Worm (Caenorhabditis elegans) whole organism, L2 larva: Measurements from ENCODE around the gene srh-74.

Experiments used
- C34F6.9 ChIP-seq: fragments of 150-350 bp; optimal IDR thresholded peaks from 2 replicates; lab custom pipeline; 2014; ENCODE audit warnings: missing biosample characterization, missing genetic modification characterization
- R02D3.7 ChIP-seq: fragments of 150-350 bp; optimal IDR thresholded peaks from 2 replicates; lab custom pipeline; 2014; ENCODE audit warnings: missing biosample characterization, missing genetic modification characterization
- Y55F3AM.14 ChIP-seq: fragments of 200-800 bp; sonication (Bioruptor generic); optimal IDR thresholded peaks from 2 replicates; lab custom pipeline; 2018; ENCODE audit warnings: mild to moderate bottlenecking, missing genetic modification characterization, missing compliant biosample characterization
- ZK546.5 ChIP-seq: sonication (generic microtip); optimal IDR thresholded peaks from 2 replicates; lab custom pipeline; 2017; ENCODE audit warnings: missing biosample characterization, missing genetic modification characterization
- ama-1 ChIP-seq: fragments of 150-350 bp; optimal IDR thresholded peaks from 2 replicates; lab custom pipeline; 2018; ENCODE audit warnings: inconsistent platforms
- blmp-1 ChIP-seq: sonication (generic microtip); optimal IDR thresholded peaks from 2 replicates; lab custom pipeline; 2017; ENCODE audit warnings: missing genetic modification characterization, mild to moderate bottlenecking, missing compliant biosample characterization, antibody characterized with exemption, moderate library complexity; ENCODE audit not compliant: insufficient read depth
- egl-27 ChIP-seq: sonication (generic microtip); optimal IDR thresholded peaks from 3 replicates; lab custom pipeline; 2017; ENCODE audit warnings: missing biosample characterization, missing genetic modification reagents, missing genetic modification characterization
- elt-1 ChIP-seq: fragments of 150-350 bp; optimal IDR thresholded peaks from 2 replicates; lab custom pipeline; 2014; ENCODE audit warnings: missing biosample characterization, missing genetic modification characterization
- elt-3 ChIP-seq: sonication (generic microtip); optimal IDR thresholded peaks from 2 replicates; lab custom pipeline; 2017; ENCODE audit warnings: missing biosample characterization, missing genetic modification characterization
- fos-1 ChIP-seq: fragments of 150-350 bp; optimal IDR thresholded peaks from 2 replicates; lab custom pipeline; 2014; ENCODE audit warnings: missing biosample characterization, missing genetic modification characterization
- lin-11 ChIP-seq: fragments of 150-350 bp; sonication (generic microtip); optimal IDR thresholded peaks from 2 replicates; lab custom pipeline; 2014; ENCODE audit warnings: missing biosample characterization, missing genetic modification characterization, inconsistent platforms, mixed read lengths
- lin-13 ChIP-seq: fragments of 150-350 bp; optimal IDR thresholded peaks from 2 replicates; lab custom pipeline; 2014; ENCODE audit warnings: missing biosample characterization, missing genetic modification reagents, missing genetic modification characterization
- lin-39 ChIP-seq: fragments of 150-350 bp; optimal IDR thresholded peaks from 2 replicates; lab custom pipeline; 2014; ENCODE audit warnings: missing biosample characterization, missing genetic modification reagents, missing genetic modification characterization
- lsy-2 ChIP-seq, 2 experiments: fragments of 150-350 bp in 1 of 2; sonication (generic microtip) in 1 of 2; optimal IDR thresholded peaks; 2 replicates each; lab custom pipeline; 2014 to 2017; ENCODE audit warnings: missing biosample characterization in 2 of 2, missing genetic modification characterization in 2 of 2
- mbf-1 ChIP-seq: sonication (generic microtip); optimal IDR thresholded peaks from 2 replicates; lab custom pipeline; 2017; ENCODE audit warnings: missing biosample characterization, missing genetic modification characterization
- mdl-1 ChIP-seq, 2 experiments: fragments of 150-350 bp in 1 of 2; sonication (generic microtip) in 1 of 2; optimal IDR thresholded peaks; 2 replicates each; lab custom pipeline; 2017; ENCODE audit warnings: missing biosample characterization in 2 of 2, missing genetic modification characterization in 2 of 2
- nhr-11 ChIP-seq: fragments of 150-350 bp; optimal IDR thresholded peaks from 2 replicates; lab custom pipeline; 2014; ENCODE audit warnings: missing biosample characterization, missing genetic modification characterization
- nhr-12 ChIP-seq: fragments of 150-350 bp; optimal IDR thresholded peaks from 2 replicates; lab custom pipeline; 2014; ENCODE audit warnings: missing biosample characterization, missing genetic modification characterization
- nhr-129 ChIP-seq: fragments of 150-350 bp; optimal IDR thresholded peaks from 2 replicates; lab custom pipeline; 2014; ENCODE audit warnings: missing biosample characterization, missing genetic modification characterization
- nhr-21 ChIP-seq: fragments of 150-350 bp; optimal IDR thresholded peaks from 2 replicates; lab custom pipeline; 2014; ENCODE audit warnings: missing biosample characterization, missing genetic modification characterization
- nhr-25 ChIP-seq: fragments of 150-350 bp; sonication (generic microtip); optimal IDR thresholded peaks from 3 replicates; lab custom pipeline; 2014; ENCODE audit warnings: missing biosample characterization, missing genetic modification characterization
- nhr-6 ChIP-seq: fragments of 150-350 bp; optimal IDR thresholded peaks from 2 replicates; lab custom pipeline; 2014; ENCODE audit warnings: missing biosample characterization, missing genetic modification characterization
- sem-4 ChIP-seq: fragments of 150-350 bp; optimal IDR thresholded peaks from 2 replicates; lab custom pipeline; 2014; ENCODE audit warnings: missing biosample characterization, missing genetic modification reagents, missing genetic modification characterization
- sma-9 ChIP-seq, 2 experiments: fragments of 150-350 bp in 1 of 2; sonication (generic microtip) in 1 of 2; optimal IDR thresholded peaks; 2 replicates each; lab custom pipeline; 2014 to 2016; ENCODE audit warnings: missing genetic modification characterization in 2 of 2, mild to moderate bottlenecking in 1 of 2, missing biosample characterization in 1 of 2, missing compliant biosample characterization in 1 of 2, missing genetic modification reagents in 1 of 2, moderate library complexity in 1 of 2
- snpc-4 ChIP-seq: fragments of 150-350 bp; optimal IDR thresholded peaks from 2 replicates; lab custom pipeline; 2014; ENCODE audit warnings: missing biosample characterization, missing genetic modification characterization
- unc-39 ChIP-seq: fragments of 150-350 bp; optimal IDR thresholded peaks from 2 replicates; lab custom pipeline; 2014; ENCODE audit warnings: missing biosample characterization, missing genetic modification characterization
- unc-62 ChIP-seq: fragments of 150-350 bp; optimal IDR thresholded peaks from 2 replicates; lab custom pipeline; 2014; ENCODE audit warnings: missing biosample characterization, missing genetic modification reagents, missing genetic modification characterization
- zag-1 ChIP-seq: fragments of 150-350 bp; optimal IDR thresholded peaks from 2 replicates; lab custom pipeline; 2014; ENCODE audit warnings: missing biosample characterization, missing genetic modification characterization
- ztf-11 ChIP-seq: sonication (generic microtip); optimal IDR thresholded peaks from 2 replicates; lab custom pipeline; 2017; ENCODE audit warnings: missing biosample characterization, missing genetic modification characterization

srh-74 gene

DNA sequence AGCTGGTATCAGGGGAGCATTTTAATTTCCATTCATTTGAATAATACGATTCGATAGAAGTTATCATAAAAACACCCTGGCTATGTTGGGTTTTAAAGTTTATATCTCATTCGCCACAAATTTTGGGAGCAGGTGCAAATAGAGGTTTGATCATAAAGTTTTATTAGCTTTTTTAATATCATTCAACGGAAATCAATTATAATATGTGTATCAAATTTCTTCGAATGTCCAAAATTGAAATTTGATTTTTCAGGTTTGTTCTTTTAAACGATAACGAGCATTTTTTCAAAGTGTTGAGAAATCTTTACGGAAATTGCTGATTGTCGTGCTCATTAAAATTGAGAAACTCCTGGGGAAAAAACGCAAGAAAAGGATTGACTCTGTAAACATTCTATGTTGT, at the start of gene srh-74:
srh-74 (minus strand) TSS at position 101 of the 400 bp plus-strand sequence.
- TF ChIP-seq mdl-1 (tag; optimal IDR thresholded peaks at IDR 0.05; lab: Kevin White, UChicago): no peak
- no peak for TF ChIP-seq zag-1 (tag; lab: Kevin White, UChicago)
- no peak for TF ChIP-seq Y55F3AM.14 (GFP tag; lab: Kevin White, UChicago)
- TF ChIP-seq nhr-21: no peak
- no peak for TF ChIP-seq mbf-1 (tag; lab: Kevin White, UChicago)
- no peak for TF ChIP-seq lin-11 (tag; lab: Kevin White, UChicago)
- no peak for TF ChIP-seq nhr-11 (tag; lab: Kevin White, UChicago)
- TF ChIP-seq R02D3.7: no peak
- TF ChIP-seq nhr-12 (tag; lab: Kevin White, UChicago): no peak
- TF ChIP-seq unc-62 (GFP tag; lab: Kevin White, UChicago): no peak
- no peak for TF ChIP-seq ama-1
- no peak for TF ChIP-seq elt-3
- no peak for TF ChIP-seq unc-39
- TF ChIP-seq, all 48 proteins: peak for 0

DNA sequence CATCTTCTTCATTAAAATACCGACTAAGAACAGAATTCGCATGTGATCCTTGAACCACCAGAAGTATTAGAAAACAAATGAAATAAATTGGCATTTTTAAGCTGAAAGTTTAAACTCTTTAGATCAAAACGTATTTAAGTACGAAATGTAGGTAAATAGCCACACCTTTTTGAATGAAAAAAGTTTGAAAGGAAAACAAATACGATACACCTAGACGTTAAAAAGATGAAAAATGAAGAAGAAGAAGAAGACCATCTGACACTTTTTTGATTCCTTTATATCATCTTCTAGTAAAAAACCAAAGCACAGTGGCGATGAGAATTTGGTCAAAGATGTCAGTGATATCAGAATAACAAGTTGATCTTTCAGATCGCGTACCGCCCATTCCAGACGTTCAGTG, 47.3 kb upstream of the srh-74 start, which contains the start of gene Y42A5A.3:
Y42A5A.3 (minus strand) TSS at position 101 of the 400 bp plus-strand sequence.
- TF ChIP-seq ZK546.5 (tag; lab: Kevin White, UChicago): no peak
- TF ChIP-seq lin-11 (tag; lab: Kevin White, UChicago): no peak
- TF ChIP-seq blmp-1 (tag; lab: Kevin White, UChicago): no peak
- TF ChIP-seq lin-39: no peak
- no peak for TF ChIP-seq mbf-1 (tag; lab: Kevin White, UChicago)
- no peak for TF ChIP-seq fos-1 (tag; lab: Kevin White, UChicago)
- no peak for TF ChIP-seq snpc-4 (tag; lab: Kevin White, UChicago)
- TF ChIP-seq egl-27 (tag; lab: Kevin White, UChicago): no peak
- no peak for TF ChIP-seq C34F6.9 (tag; lab: Kevin White, UChicago)
- TF ChIP-seq nhr-129: no peak
- TF ChIP-seq ztf-11 (tag; lab: Kevin White, UChicago): no peak
- TF ChIP-seq lin-13: no peak
- no peak for TF ChIP-seq elt-1 (tag; lab: Kevin White, UChicago)
- TF ChIP-seq sma-9 (GFP tag; optimal IDR thresholded peaks at IDR 0.05; lab: Kevin White, UChicago): no peak
- TF ChIP-seq sma-9 (tag; optimal IDR thresholded peaks at IDR 0.05; lab: Kevin White, UChicago): no peak
- TF ChIP-seq sem-4 (tag; lab: Kevin White, UChicago): no peak
- TF ChIP-seq nhr-6 (tag; lab: Kevin White, UChicago): no peak

DNA sequence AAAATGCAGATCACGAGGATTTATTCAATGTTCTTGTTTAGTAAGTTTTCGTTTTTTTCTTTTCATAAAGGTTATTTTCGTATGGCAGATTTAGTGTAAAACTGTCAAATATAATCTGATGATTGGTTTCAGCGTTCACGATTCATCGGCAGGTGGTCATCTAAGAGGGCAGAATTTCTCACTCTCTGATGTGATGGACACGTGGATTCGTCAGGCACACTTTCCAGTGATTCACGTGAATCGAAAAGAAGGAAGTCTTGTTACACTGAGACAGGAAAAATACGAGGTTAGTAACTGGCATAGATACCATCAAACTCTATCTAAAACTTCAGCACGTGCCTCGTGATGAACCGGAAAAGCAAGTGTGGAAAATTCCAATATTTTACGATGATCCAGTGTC, 46.1 kb upstream of the srh-74 start:
- TF ChIP-seq blmp-1 (tag; lab: Kevin White, UChicago) (peak; percentile 70), fos-1 (tag; lab: Kevin White, UChicago) (no peak), nhr-25 (tag; lab: Kevin White, UChicago) (peak; percentile 84), nhr-129 (peak; percentile 2), nhr-6 (tag; lab: Kevin White, UChicago) (no peak), sma-9 (GFP tag; optimal IDR thresholded peaks at IDR 0.05; lab: Kevin White, UChicago) (peak; percentile 28), sma-9 (tag; optimal IDR thresholded peaks at IDR 0.05; lab: Kevin White, UChicago) (no peak), ztf-11 (tag; lab: Kevin White, UChicago) (no peak)
- TF ChIP-seq, all 48 proteins: peak for 4

DNA sequence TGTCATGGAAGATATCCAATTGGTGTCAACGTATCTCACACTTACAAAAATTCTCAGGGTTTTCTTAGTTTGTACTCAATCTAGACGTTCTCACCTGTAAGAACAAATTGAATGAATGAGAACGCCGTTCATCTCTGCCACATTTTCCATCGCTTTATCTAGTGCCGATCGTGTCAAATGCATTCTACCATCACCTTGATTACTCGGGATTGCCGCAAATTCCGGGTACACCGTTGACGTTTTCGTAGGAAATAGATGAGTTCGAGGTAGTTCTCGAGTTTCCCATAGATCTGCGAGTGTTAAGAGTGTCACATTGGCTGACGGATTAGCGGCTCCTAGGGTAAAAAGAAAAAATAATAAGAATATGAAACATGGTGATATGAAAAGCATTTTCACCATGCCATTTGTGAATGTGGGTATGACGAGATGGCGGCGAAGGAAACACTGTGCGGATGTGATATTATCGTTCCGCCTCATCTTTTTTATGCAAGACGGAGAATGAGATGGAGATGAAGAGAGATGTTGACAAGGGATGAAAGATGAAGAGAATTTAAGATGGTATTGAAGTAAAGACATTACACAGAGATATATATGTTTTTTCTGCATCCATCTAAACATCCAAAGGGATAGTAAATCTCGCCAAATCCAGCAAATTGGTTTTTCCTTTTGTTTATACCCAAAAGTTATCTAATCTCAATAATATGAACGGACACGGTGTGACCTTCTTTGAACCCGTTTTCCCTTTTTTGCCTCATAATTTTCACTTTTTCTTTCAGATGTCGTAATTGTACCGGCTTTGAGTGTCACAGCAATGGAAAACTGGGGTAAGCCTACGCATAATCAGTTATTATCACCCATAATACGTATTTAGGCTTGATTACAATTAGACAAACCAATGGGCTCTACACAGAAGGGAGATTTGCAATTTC, 44.8 kb upstream of the srh-74 start, which contains the start of gene lact-8:
lact-8 (minus strand) TSS at position 445 of the 929 bp plus-strand sequence.
- TF ChIP-seq ama-1 (no peak), blmp-1 (tag; lab: Kevin White, UChicago) (peak; percentile 55)

DNA sequence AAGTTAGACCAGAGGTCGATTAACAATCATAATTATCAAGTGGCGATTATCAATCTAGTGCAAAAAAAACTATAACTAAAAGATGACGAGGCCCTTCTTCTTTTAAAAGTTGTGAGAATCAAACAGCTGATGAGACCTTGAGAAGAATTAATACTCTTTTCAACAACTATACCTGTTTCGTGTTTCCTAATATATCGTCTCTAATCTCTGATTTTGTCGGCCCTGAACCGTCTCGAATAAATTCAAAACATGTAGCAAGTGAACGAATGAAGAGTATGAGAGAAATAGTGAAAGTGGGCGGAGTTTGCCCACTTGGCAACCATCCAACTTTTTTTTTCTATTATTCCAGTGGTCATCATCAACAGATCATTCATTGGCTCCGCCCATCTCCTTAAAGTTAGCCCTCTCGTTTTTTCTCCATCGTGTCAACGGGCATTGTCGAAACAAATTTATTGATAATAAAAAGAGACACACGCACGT, 39.0 kb upstream of the srh-74 start, which contains the start of gene Y42A5A.1:
Y42A5A.1 (plus strand) TSS at position 430 of the 480 bp plus-strand sequence.
- TF ChIP-seq nhr-25 (tag; lab: Kevin White, UChicago) (peak; percentile 49), lsy-2 (tag; optimal IDR thresholded peaks at IDR 0.05; lab: Kevin White, UChicago) (no peak)
- TF ChIP-seq, all 48 proteins: peak for 1
